Fruit fly (Drosophila melanogaster) whole organism, adult: ENCODE data around the gene CG12177.

Source experiments
- CG7101 ChIP-seq: fragments of 200-800 bp; sonication (Bioruptor generic); optimal IDR thresholded peaks from 2 replicates; lab custom pipeline; 2018; ENCODE audit warnings: missing biosample characterization, mild to moderate bottlenecking, missing genetic modification characterization, moderate library complexity
- cnc ChIP-seq, 2 experiments: fragments of >200 bp; optimal IDR thresholded peaks; 2 replicates each; lab custom pipeline; 2017
- kay ChIP-seq: fragments of 200-800 bp; sonication (Bioruptor generic); peaks from one replicate; lab custom pipeline; 2016; ENCODE audit warnings: missing biosample characterization, missing genetic modification characterization, borderline replicate concordance
- ovo ChIP-seq: fragments of 200-800 bp; sonication (Bioruptor generic); optimal IDR thresholded peaks from 2 replicates; lab custom pipeline; 2016; ENCODE audit warnings: missing biosample characterization, missing genetic modification characterization
- pad ChIP-seq: fragments of 200-800 bp; sonication (Bioruptor generic); optimal IDR thresholded peaks from 3 replicates; lab custom pipeline; 2017; ENCODE audit warnings: missing biosample characterization, missing genetic modification characterization, mild to moderate bottlenecking, moderate library complexity, missing genetic modification reagents
- tj ChIP-seq: fragments of 200-800 bp; sonication (Bioruptor generic); optimal IDR thresholded peaks from 3 replicates; lab custom pipeline; 2017; ENCODE audit warnings: missing biosample characterization, mild to moderate bottlenecking, missing genetic modification characterization, moderate library complexity
- toe ChIP-seq: fragments of 200-800 bp; sonication (Bioruptor generic); optimal IDR thresholded peaks from 2 replicates; lab custom pipeline; 2016; ENCODE audit warnings: missing biosample characterization, missing genetic modification characterization

- no peak for TF ChIP-seq pad (GFP tag; lab: Kevin White, UChicago)
- TF ChIP-seq toe (GFP tag; lab: Kevin White, UChicago): no peak
- no peak for TF ChIP-seq tj
- no peak for TF ChIP-seq cnc (optimal IDR thresholded peaks at IDR 0.05; lab: Kevin White, UChicago)
- TF ChIP-seq ovo: no peak
- TF ChIP-seq CG7101 (tag; lab: Kevin White, UChicago): no peak
- no peak for TF ChIP-seq kay (GFP tag; lab: Kevin White, UChicago)
These were observed 47.7 kb downstream of the CG12177 start for dm6 chrX:13632606-13633005.
